Worm (Caenorhabditis elegans) whole organism, L2 larva: ENCODE measurements around the gene Y75B12B.11.

Experiments
- F13H6.1 ChIP-seq: sonication (generic microtip); optimal IDR thresholded peaks from 2 replicates; lab custom pipeline; 2016; ENCODE audit warnings: missing genetic modification characterization, missing compliant biosample characterization
- dmd-4 ChIP-seq: sonication (generic microtip); optimal IDR thresholded peaks from 2 replicates; lab custom pipeline; 2017; ENCODE audit warnings: missing biosample characterization, missing genetic modification characterization
- fos-1 ChIP-seq: fragments of 150-350 bp; optimal IDR thresholded peaks from 2 replicates; lab custom pipeline; 2014; ENCODE audit warnings: missing biosample characterization, missing genetic modification characterization
- gmeb-1 ChIP-seq: fragments of 150-350 bp; optimal IDR thresholded peaks from 2 replicates; lab custom pipeline; 2014; ENCODE audit warnings: missing biosample characterization, missing genetic modification characterization
- lin-11 ChIP-seq: fragments of 150-350 bp; sonication (generic microtip); optimal IDR thresholded peaks from 2 replicates; lab custom pipeline; 2014; ENCODE audit warnings: missing biosample characterization, missing genetic modification characterization, inconsistent platforms, mixed read lengths
- lsy-2 ChIP-seq, 2 experiments: fragments of 150-350 bp in 1 of 2; sonication (generic microtip) in 1 of 2; optimal IDR thresholded peaks; 2 replicates each; lab custom pipeline; 2014 to 2017; ENCODE audit warnings: missing biosample characterization in 2 of 2, missing genetic modification characterization in 2 of 2
- nhr-237 ChIP-seq: fragments of 150-350 bp; optimal IDR thresholded peaks from 2 replicates; lab custom pipeline; 2014; ENCODE audit warnings: missing biosample characterization, missing genetic modification characterization
- snpc-4 ChIP-seq: fragments of 150-350 bp; optimal IDR thresholded peaks from 2 replicates; lab custom pipeline; 2014; ENCODE audit warnings: missing biosample characterization, missing genetic modification characterization
- zag-1 ChIP-seq: fragments of 150-350 bp; optimal IDR thresholded peaks from 2 replicates; lab custom pipeline; 2014; ENCODE audit warnings: missing biosample characterization, missing genetic modification characterization
- ztf-4 ChIP-seq: fragments of 150-350 bp; optimal IDR thresholded peaks from 2 replicates; lab custom pipeline; 2014; ENCODE audit warnings: missing biosample characterization, missing genetic modification characterization

DNA sequence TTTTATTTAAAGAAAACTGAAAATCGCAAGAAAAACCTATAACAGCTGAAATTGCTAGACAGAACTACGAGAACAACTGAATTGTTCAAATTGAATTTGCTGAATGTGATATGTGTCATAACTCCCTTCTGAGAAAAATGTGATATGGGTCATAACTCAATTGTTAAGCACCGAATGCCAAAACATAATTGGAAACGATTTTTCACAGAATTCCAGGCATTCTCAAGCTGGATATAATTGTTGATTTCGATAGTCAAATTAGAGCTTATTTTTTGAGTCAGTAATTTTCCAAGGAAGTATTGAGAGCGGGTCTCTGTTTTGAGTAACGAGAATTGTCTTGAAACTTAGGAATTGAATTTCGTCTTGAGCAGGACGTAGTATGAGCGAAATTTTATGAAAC lies 9.2 kb upstream of the Y75B12B.11 start:
- no peak for TF ChIP-seq snpc-4
- TF ChIP-seq zag-1: no peak
- no peak for TF ChIP-seq F13H6.1 (tag; lab: Kevin White, UChicago)
- TF ChIP-seq gmeb-1: no peak
- TF ChIP-seq lsy-2 (tag; optimal IDR thresholded peaks at IDR 0.05; lab: Kevin White, UChicago): no peak
- no peak for TF ChIP-seq dmd-4 (tag; lab: Kevin White, UChicago)
- TF ChIP-seq fos-1 (tag; lab: Kevin White, UChicago): no peak
- no peak for TF ChIP-seq ztf-4 (tag; lab: Kevin White, UChicago)
- TF ChIP-seq lin-11 (tag; lab: Kevin White, UChicago): no peak
- TF ChIP-seq nhr-237: no peak
